Fruit fly (Drosophila melanogaster) whole organism, embryonic: ENCODE measurements around the gene Drgx.

Source experiments
- CG12391 ChIP-seq: fragments of 200-800 bp; sonication (Bioruptor generic); optimal IDR thresholded peaks from 3 replicates; lab custom pipeline; 2018; ENCODE audit warnings: missing biosample characterization, mild to moderate bottlenecking, missing genetic modification characterization, moderate library complexity
- CG15696 ChIP-seq: fragments of 200-800 bp; sonication (Bioruptor generic); optimal IDR thresholded peaks from 2 replicates; lab custom pipeline; 2019; ENCODE audit warnings: missing biosample characterization, mild to moderate bottlenecking, missing genetic modification characterization, moderate library complexity
- CG17359 ChIP-seq: fragments of 200-800 bp; sonication (Bioruptor generic); optimal IDR thresholded peaks from 3 replicates; lab custom pipeline; 2018; ENCODE audit warnings: missing biosample characterization, mild to moderate bottlenecking, missing genetic modification characterization, moderate library complexity
- CG17361 ChIP-seq: fragments of 200-800 bp; sonication (Bioruptor generic); IDR thresholded peaks from 3 replicates; pipeline ENCODE4 v1.3.6; 2022; ENCODE audit warnings: missing biosample characterization, missing genetic modification characterization
- CG17568 ChIP-seq: fragments of 200-800 bp; sonication (Bioruptor generic); optimal IDR thresholded peaks from 2 replicates; lab custom pipeline; 2018; ENCODE audit warnings: missing biosample characterization, mild to moderate bottlenecking, missing genetic modification characterization, moderate library complexity
- CG17612 ChIP-seq: fragments of 200-800 bp; sonication (Bioruptor generic); IDR thresholded peaks from 2 replicates; pipeline ENCODE4 v1.3.6; 2022; ENCODE audit warnings: missing biosample characterization, missing genetic modification characterization
- CG1832 ChIP-seq: fragments of 200-800 bp; sonication (Bioruptor generic); optimal IDR thresholded peaks from 2 replicates; lab custom pipeline; 2017; ENCODE audit warnings: missing biosample characterization, mild to moderate bottlenecking, missing genetic modification characterization, inconsistent platforms
- CG31365 ChIP-seq: fragments of 200-800 bp; sonication (Bioruptor generic); optimal IDR thresholded peaks from 2 replicates; lab custom pipeline; 2018; ENCODE audit warnings: missing biosample characterization, mild to moderate bottlenecking, missing genetic modification characterization
- CG34224 ChIP-seq: fragments of 200-800 bp; sonication (Bioruptor generic); IDR thresholded peaks from 3 replicates; pipeline ENCODE4 v1.3.6; 2022; ENCODE audit warnings: missing biosample characterization, missing genetic modification characterization; ENCODE audit not compliant: partially characterized antibody
- CG42726 ChIP-seq: fragments of 200-800 bp; sonication (Bioruptor generic); IDR thresholded peaks from 2 replicates; pipeline ENCODE4 v1.3.6; 2022; ENCODE audit warnings: missing biosample characterization, missing genetic modification characterization; ENCODE audit not compliant: partially characterized antibody
- CG4360 ChIP-seq: fragments of 200-800 bp; sonication (Bioruptor generic); IDR thresholded peaks from 2 replicates; pipeline ENCODE4 v1.3.6; 2022; ENCODE audit warnings: missing biosample characterization, missing genetic modification characterization
- CG4707 ChIP-seq: fragments of 200-800 bp; sonication (Bioruptor generic); optimal IDR thresholded peaks from 2 replicates; lab custom pipeline; 2018; ENCODE audit warnings: missing biosample characterization, mild to moderate bottlenecking, missing genetic modification characterization, moderate library complexity
- CG5180 ChIP-seq: fragments of 200-800 bp; sonication (Bioruptor generic); optimal IDR thresholded peaks from 3 replicates; lab custom pipeline; 2017; ENCODE audit warnings: missing biosample characterization, missing genetic modification characterization, mild to moderate bottlenecking, moderate library complexity, missing genetic modification reagents
- CG6654 ChIP-seq: fragments of 200-800 bp; sonication (Bioruptor generic); optimal IDR thresholded peaks from 2 replicates; lab custom pipeline; 2017; ENCODE audit warnings: missing biosample characterization, mild to moderate bottlenecking, missing genetic modification characterization
- CG9727 ChIP-seq: fragments of 200-800 bp; sonication (Bioruptor generic); optimal IDR thresholded peaks from 3 replicates; lab custom pipeline; 2017; ENCODE audit warnings: missing biosample characterization, mild to moderate bottlenecking, missing genetic modification characterization
- CHES-1-like ChIP-seq: fragments of 200-800 bp; sonication (Bioruptor generic); optimal IDR thresholded peaks from 2 replicates; lab custom pipeline; 2016; ENCODE audit warnings: missing biosample characterization, missing genetic modification characterization
- Chrac-16 ChIP-seq: fragments of 200-800 bp; sonication (Bioruptor generic); optimal IDR thresholded peaks from 3 replicates; lab custom pipeline; 2016; ENCODE audit warnings: missing biosample characterization, missing genetic modification characterization
- Deaf1 ChIP-seq: fragments of 200-800 bp; optimal IDR thresholded peaks from 3 replicates; lab custom pipeline; 2019; ENCODE audit warnings: missing biosample characterization, mild to moderate bottlenecking, missing genetic modification characterization, moderate library complexity
- Dref ChIP-seq: fragments of 200-800 bp; sonication (Bioruptor generic); IDR thresholded peaks from 2 replicates; pipeline ENCODE4 v1.3.6; 2022; ENCODE audit warnings: missing biosample characterization, missing genetic modification characterization
- Jarid2 ChIP-seq: fragments of 200-800 bp; sonication (Bioruptor generic); optimal IDR thresholded peaks from 3 replicates; lab custom pipeline; 2017; ENCODE audit warnings: mild to moderate bottlenecking, missing biosample characterization, missing genetic modification reagents, missing genetic modification characterization
- Med ChIP-seq: fragments of 200-800 bp; sonication (Bioruptor generic); peaks from one replicate; lab custom pipeline; 2016; ENCODE audit warnings: missing biosample characterization, missing genetic modification characterization, mild to moderate bottlenecking, inconsistent platforms, moderate library complexity
- Scr ChIP-seq: fragments of 200-800 bp; sonication (Bioruptor generic); IDR thresholded peaks from 2 replicates; pipeline ENCODE4 v1.3.6; 2022; ENCODE audit warnings: missing biosample characterization, missing genetic modification characterization; ENCODE audit not compliant: partially characterized antibody
- ase ChIP-seq: fragments of 200-800 bp; sonication (Bioruptor generic); IDR thresholded peaks from 3 replicates; pipeline ENCODE4 v1.3.6; 2022; ENCODE audit warnings: missing biosample characterization, missing genetic modification characterization
- bsh ChIP-seq, 2 experiments: fragments of 200-800 bp; sonication (Bioruptor generic); optimal IDR thresholded peaks; 2 replicates each; lab custom pipeline; 2017 to 2018; ENCODE audit warnings: mild to moderate bottlenecking in 2 of 2, missing biosample characterization in 2 of 2, missing genetic modification characterization in 2 of 2, moderate library complexity in 1 of 2
- crol ChIP-seq: fragments of 200-800 bp; sonication (Bioruptor generic); IDR thresholded peaks from 2 replicates; pipeline ENCODE4 v1.3.6; 2022; ENCODE audit warnings: missing biosample characterization, missing genetic modification characterization
- dmrt99B ChIP-seq: fragments of 200-800 bp; sonication (Bioruptor generic); optimal IDR thresholded peaks from 2 replicates; lab custom pipeline; 2018; ENCODE audit warnings: missing biosample characterization, mild to moderate bottlenecking, missing genetic modification characterization, moderate library complexity
- ewg ChIP-seq: fragments of 200-800 bp; sonication (Bioruptor generic); optimal IDR thresholded peaks from 3 replicates; lab custom pipeline; 2017; ENCODE audit warnings: mild to moderate bottlenecking, missing biosample characterization, missing genetic modification reagents, missing genetic modification characterization
- fru ChIP-seq: fragments of >200 bp; optimal IDR thresholded peaks from 2 replicates; lab custom pipeline; 2017
- her ChIP-seq: fragments of 200-800 bp; sonication (Bioruptor generic); optimal IDR thresholded peaks from 2 replicates; lab custom pipeline; 2016; ENCODE audit warnings: missing biosample characterization, missing genetic modification characterization
- inv ChIP-seq: fragments of 200-800 bp; sonication (Bioruptor generic); IDR thresholded peaks from 2 replicates; pipeline ENCODE4 v1.3.6; 2022; ENCODE audit warnings: missing biosample characterization, missing genetic modification characterization; ENCODE audit not compliant: partially characterized antibody
- ken ChIP-seq: fragments of 200-800 bp; sonication (Bioruptor generic); IDR thresholded peaks from 3 replicates; pipeline ENCODE4 v1.3.6; 2022; ENCODE audit warnings: missing biosample characterization, missing genetic modification characterization
- lilli ChIP-seq: fragments of 200-800 bp; sonication (Bioruptor generic); optimal IDR thresholded peaks from 3 replicates; lab custom pipeline; 2016; ENCODE audit warnings: missing biosample characterization, missing genetic modification characterization
- lmd ChIP-seq: fragments of 200-800 bp; sonication (Bioruptor generic); IDR thresholded peaks from 2 replicates; pipeline ENCODE4 v1.3.6; 2022; ENCODE audit warnings: missing biosample characterization, missing genetic modification characterization
- otp ChIP-seq: fragments of 200-800 bp; sonication (Bioruptor generic); IDR thresholded peaks from 3 replicates; pipeline ENCODE4, ENCODE4 v1.3.6; 2022; ENCODE audit warnings: missing biosample characterization, missing genetic modification characterization
- phol ChIP-seq: fragments of 200-800 bp; sonication (Bioruptor generic); optimal IDR thresholded peaks from 3 replicates; lab custom pipeline; 2018; ENCODE audit warnings: missing biosample characterization, mild to moderate bottlenecking, missing genetic modification characterization, moderate library complexity
- prd ChIP-seq, 3 experiments: fragments of >200 bp in 2 of 3; fragments of 200-800 bp in 1 of 3; sonication (Bioruptor generic) in 1 of 3; optimal IDR thresholded peaks in 2 of 3; IDR thresholded peaks in 1 of 3; 2 replicates in 2 of 3; 3 replicates in 1 of 3; pipeline versions ENCODE4 v1.3.6 to Lab custom; 2017 to 2022; ENCODE audit warnings: missing biosample characterization in 1 of 3, missing genetic modification characterization in 1 of 3
- rib ChIP-seq: fragments of 200-800 bp; sonication (Bioruptor generic); IDR thresholded peaks from 2 replicates; pipeline ENCODE4 v1.3.6; 2022; ENCODE audit warnings: missing biosample characterization, missing genetic modification characterization
- sd ChIP-seq: fragments of 200-800 bp; sonication (Bioruptor generic); optimal IDR thresholded peaks from 3 replicates; lab custom pipeline; 2018; ENCODE audit warnings: missing biosample characterization, mild to moderate bottlenecking, missing genetic modification characterization, moderate library complexity
- sens ChIP-seq: fragments of 200-800 bp; sonication (Bioruptor generic); peaks from one replicate; lab custom pipeline; 2016; ENCODE audit warnings: missing biosample characterization, missing genetic modification characterization
- sisA ChIP-seq: fragments of 200-800 bp; sonication (Bioruptor generic); IDR thresholded peaks from 2 replicates; pipeline ENCODE4 v1.3.6; 2022; ENCODE audit warnings: missing biosample characterization, missing genetic modification characterization
- slbo ChIP-seq: fragments of 200-800 bp; sonication (Bioruptor generic); IDR thresholded peaks from 2 replicates; pipeline ENCODE4 v1.3.6; 2022; ENCODE audit warnings: missing biosample characterization, missing genetic modification characterization
- so ChIP-seq: fragments of 200-800 bp; sonication (Bioruptor generic); IDR thresholded peaks from 3 replicates; pipeline ENCODE4 v1.3.6; 2022; ENCODE audit warnings: missing biosample characterization, missing genetic modification characterization
- sr ChIP-seq: fragments of 200-800 bp; sonication (Bioruptor generic); IDR thresholded peaks from 3 replicates; pipeline ENCODE4 v1.3.6; 2022; ENCODE audit warnings: missing biosample characterization, missing genetic modification characterization
- trem ChIP-seq: fragments of 200-800 bp; optimal IDR thresholded peaks from 3 replicates; lab custom pipeline; 2019; ENCODE audit warnings: missing biosample characterization, mild to moderate bottlenecking, missing genetic modification characterization, moderate library complexity
- ttk ChIP-seq: fragments of 200-800 bp; sonication (Bioruptor generic); IDR thresholded peaks from 2 replicates; pipeline ENCODE4 v2.1.2; 2022; ENCODE audit warnings: missing biosample characterization, missing genetic modification characterization
- wek ChIP-seq: fragments of 200-800 bp; sonication (Bioruptor generic); optimal IDR thresholded peaks from 3 replicates; lab custom pipeline; 2018; ENCODE audit warnings: missing biosample characterization, mild to moderate bottlenecking, missing genetic modification characterization, moderate library complexity
- zen ChIP-seq: fragments of 200-800 bp; sonication (Bioruptor generic); optimal IDR thresholded peaks from 3 replicates; lab custom pipeline; 2018; ENCODE audit warnings: missing biosample characterization, mild to moderate bottlenecking, missing genetic modification characterization, moderate library complexity

The Drgx gene

DNA sequence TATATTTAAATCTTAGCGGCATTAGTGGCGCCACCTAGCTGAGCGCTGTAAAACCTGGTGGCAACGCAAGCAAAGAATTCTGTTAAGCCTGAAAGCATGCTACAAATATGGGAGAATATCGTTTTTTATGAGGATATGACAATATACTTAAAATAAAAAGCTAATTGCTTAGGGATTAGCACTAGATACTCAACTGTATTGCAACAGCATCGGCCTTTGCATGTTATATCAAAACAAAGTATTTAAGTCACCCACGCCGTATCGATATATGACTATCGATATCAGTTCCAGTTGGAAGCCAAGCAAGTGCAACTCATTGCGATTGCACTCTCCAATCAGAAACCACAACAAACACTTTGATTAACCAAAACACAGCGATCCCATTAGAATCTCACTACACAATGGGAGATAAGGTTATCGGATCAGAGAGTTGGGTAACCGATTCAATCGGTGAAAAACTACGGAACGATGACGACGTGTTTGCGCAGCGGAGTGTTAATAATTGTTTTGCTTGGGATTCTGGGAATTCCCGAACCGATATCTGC, 43.7 kb upstream of the Drgx start, which contains the start of gene Ugt36A1 (continued):
- peak; percentile 11 for TF ChIP-seq wek (GFP tag; lab: Kevin White, UChicago)
- peak; percentile 47 for TF ChIP-seq CG5180 (GFP tag; lab: Kevin White, UChicago)
- TF ChIP-seq CG9727 (GFP tag; lab: Kevin White, UChicago), result no peak
- TF ChIP-seq inv, result peak; percentile 54
- TF ChIP-seq CG4360 (GFP tag; lab: Robert Waterston, UW), result peak; percentile 81; the same call in 1 of the 2 replicates
- peak; percentile 68 for TF ChIP-seq CG42726 (GFP tag; lab: Robert Waterston, UW)
- peak; percentile 64 for TF ChIP-seq Med (GFP tag; lab: Kevin White, UChicago)
- peak; percentile 85 for TF ChIP-seq CG34224 (GFP tag; lab: Robert Waterston, UW)
- TF ChIP-seq CG17612 (GFP tag; lab: Robert Waterston, UW), result no peak
- no peak for TF ChIP-seq fru (lab: Kevin White, UChicago)
- TF ChIP-seq CG1832 (GFP tag; lab: Kevin White, UChicago), result no peak
- peak; percentile 55 for TF ChIP-seq sd (tag; lab: Kevin White, UChicago)
- peak; percentile 59 for TF ChIP-seq Dref (GFP tag; lab: Robert Waterston, UW)

DNA sequence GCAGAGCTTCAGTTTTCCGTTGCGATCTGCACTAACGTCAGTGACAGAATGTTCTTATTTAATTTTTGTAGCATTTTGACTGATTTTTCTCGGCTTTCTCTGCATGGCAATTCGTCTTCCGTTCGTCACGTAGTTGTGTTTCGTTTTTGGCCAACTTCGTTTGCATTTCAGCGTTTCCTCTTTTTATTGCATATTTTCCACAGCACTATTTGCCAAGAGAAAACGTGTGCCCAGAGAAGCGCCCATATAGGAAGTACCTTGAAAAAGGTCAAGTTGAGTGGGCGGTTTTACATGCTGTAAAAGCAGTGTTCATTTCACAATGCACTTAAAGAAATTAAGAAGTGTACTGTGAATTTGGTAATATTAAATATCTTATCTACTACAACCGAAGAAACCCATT, 40.9 kb upstream of the Drgx start, which contains the start of gene CG15418:
TSS of gene CG15418 (minus strand) at position 101 of the 400 bp plus-strand sequence.
- TF ChIP-seq lmd, result no peak
- TF ChIP-seq sens, result peak; percentile 22
- TF ChIP-seq CG6654, result no peak
- no peak for TF ChIP-seq ase (GFP tag; lab: Robert Waterston, UW)

dm6 chr2L:3624784-3625183, 37.8 kb upstream of the Drgx start:
- no peak for TF ChIP-seq ken (GFP tag; lab: Robert Waterston, UW)
- peak; percentile 8 for TF ChIP-seq lilli (GFP tag; lab: Kevin White, UChicago)
- TF ChIP-seq CG17361 (GFP tag; lab: Robert Waterston, UW), result 0 out of 3 replicates have a peak, but pooled peaks have one; percentile 27
- 0 out of 2 replicates have a peak, but pooled peaks have one; percentile 28 for TF ChIP-seq ttk (GFP tag; lab: Robert Waterston, UW)
- peak; percentile 24; the same call in 1 of the 2 replicates for TF ChIP-seq sisA (GFP tag; lab: Robert Waterston, UW)
- peak; percentile 3 for TF ChIP-seq dmrt99B
- TF ChIP-seq rib (GFP tag; lab: Robert Waterston, UW), result no peak
- no peak for TF ChIP-seq crol (GFP tag; lab: Robert Waterston, UW)
- TF ChIP-seq CHES-1-like (GFP tag; lab: Kevin White, UChicago), result no peak
- no peak for TF ChIP-seq CG17568
- TF ChIP-seq CG15696 (tag; lab: Kevin White, UChicago), result no peak
- TF ChIP-seq CG17359, result peak; percentile 15
- TF ChIP-seq Jarid2, result no peak
- no peak for TF ChIP-seq her (GFP tag; lab: Kevin White, UChicago)
- TF ChIP-seq prd (optimal IDR thresholded peaks at IDR 0.05; lab: Kevin White, UChicago), result no peak
- TF ChIP-seq prd (GFP tag; IDR thresholded peaks at IDR 0.05; lab: Robert Waterston, UW), result peak; percentile 44; the same call in 2 of the 3 replicates
- TF ChIP-seq so (GFP tag; lab: Robert Waterston, UW), result no peak
- peak; percentile 42; the same call in 1 of the 3 replicates for TF ChIP-seq otp (GFP tag; lab: Robert Waterston, UW)
- 0 out of 2 replicates have a peak, but pooled peaks have one; percentile 10 for TF ChIP-seq slbo (GFP tag; lab: Robert Waterston, UW)
- no peak for TF ChIP-seq Scr (GFP tag; lab: Robert Waterston, UW)
- TF ChIP-seq CG31365 (tag; lab: Kevin White, UChicago), result no peak
- TF ChIP-seq CG4707, result no peak
- TF ChIP-seq Chrac-16 (GFP tag; lab: Kevin White, UChicago), result no peak
- TF ChIP-seq zen (tag; lab: Kevin White, UChicago), result peak; percentile 5
- TF ChIP-seq CG12391 (tag; lab: Kevin White, UChicago), result peak; percentile 9
- TF ChIP-seq Deaf1, result no peak
- TF ChIP-seq trem (tag; lab: Kevin White, UChicago), result peak; percentile 7
- TF ChIP-seq ewg (GFP tag; lab: Kevin White, UChicago), result no peak
- TF ChIP-seq sr (GFP tag; lab: Robert Waterston, UW), result no peak
- peak in 1 of 2 experiments; percentile 4 for TF ChIP-seq bsh (GFP tag; optimal IDR thresholded peaks at IDR 0.05; lab: Kevin White, UChicago)
- peak; percentile 18 for TF ChIP-seq phol
